Fruit fly (Drosophila melanogaster) S2 (cell line): ENCODE data around the gene Art9.

Experiments
- CG8478 ChIP-seq: fragments of >200 bp; optimal IDR thresholded peaks from 2 replicates; lab custom pipeline; 2018
- CTCF ChIP-seq, 2 experiments: fragments of >200 bp; optimal IDR thresholded peaks; 2 replicates each; lab custom pipeline; 2018

dm6 chr3R:13949571-13949970 lies 6.3 kb upstream of the Art9 start:
- no peak for TF ChIP-seq CTCF (optimal IDR thresholded peaks at IDR 0.05; lab: Kevin White, UChicago)
- TF ChIP-seq CG8478 (lab: Kevin White, UChicago): no peak
